Fruit fly (Drosophila melanogaster): ENCODE data around the gene Stt3A.

The Stt3A gene

dm6 chrX:21053849-21054581, at the start of gene Stt3A, which contains the start of gene bves (continued):
- TF ChIP-seq CG11456 (GFP tag; IDR thresholded peaks at IDR 0.05) (peak; percentile 95), CG3847 (GFP tag; IDR thresholded peaks at IDR 0.05) (peak; percentile 97), rib (GFP tag; IDR thresholded peaks at IDR 0.05) (peak; percentile 95), sna (GFP tag; IDR thresholded peaks at IDR 0.05; ENCODE audit: partially characterized antibody) (peak; percentile 75), ken (GFP tag; IDR thresholded peaks at IDR 0.05) (peak; percentile 98), D19B (GFP tag; optimal IDR thresholded peaks at IDR 0.05) (peak; percentile 92), row (GFP tag; IDR thresholded peaks at IDR 0.05) (peak; percentile 99), nau (GFP tag; optimal IDR thresholded peaks at IDR 0.05) (peak; percentile 98), Dp (GFP tag; optimal IDR thresholded peaks at IDR 0.05) (peak; percentile 30), HLH4C (GFP tag; IDR thresholded peaks at IDR 0.05; ENCODE audit: partially characterized antibody) (peak; percentile 62; the same call in 2 of the 3 replicates), zfh1 (GFP tag; IDR thresholded peaks at IDR 0.05) (peak; percentile 99), chif (GFP tag; optimal IDR thresholded peaks at IDR 0.05) (peak; percentile 99), Usf (GFP tag; optimal IDR thresholded peaks at IDR 0.05) (peak; percentile 96), Hr78 (GFP tag; optimal IDR thresholded peaks at IDR 0.05) (peak in 1 of 2 experiments; percentile 92), gsb-n (tag; optimal IDR thresholded peaks at IDR 0.05) (peak; percentile 99), CG3163 (GFP tag; optimal IDR thresholded peaks at IDR 0.05) (peak; percentile 92), CG7271 (tag; optimal IDR thresholded peaks at IDR 0.05) (peak; percentile 94), CG15011 (GFP tag; optimal IDR thresholded peaks at IDR 0.05) (peak; percentile 96), CG32772 (GFP tag; IDR thresholded peaks at IDR 0.05) (peak; percentile 96), CG14050 (GFP tag; IDR thresholded peaks at IDR 0.05) (peak; percentile 97), CG6254 (GFP tag; optimal IDR thresholded peaks at IDR 0.05) (peak; percentile 97), H15 (GFP tag; IDR thresholded peaks at IDR 0.05) (peak; percentile 93), CG12299 (tag; optimal IDR thresholded peaks at IDR 0.05) (peak; percentile 98), fd102C (GFP tag; optimal IDR thresholded peaks at IDR 0.05) (peak; percentile 93), CG8089 (GFP tag; optimal IDR thresholded peaks at IDR 0.05) (peak; percentile 98), CG8478 (optimal IDR thresholded peaks at IDR 0.05) (no peak), CG18011 (GFP tag; optimal IDR thresholded peaks at IDR 0.05) (peak; percentile 91), corto (GFP tag; optimal IDR thresholded peaks at IDR 0.05) (peak; percentile 97), CG1602 (GFP tag; optimal IDR thresholded peaks at IDR 0.05) (peak; percentile 97), trh (GFP tag; optimal IDR thresholded peaks at IDR 0.05) (peak; percentile 94), Ets65A (GFP tag) (peak; percentile 100), Xbp1 (GFP tag; optimal IDR thresholded peaks at IDR 0.05) (peak; percentile 98), Doc2 (GFP tag; IDR thresholded peaks at IDR 0.05) (peak; percentile 87), Hmr (GFP tag; optimal IDR thresholded peaks at IDR 0.05) (peak; percentile 99), CG17829 (tag; optimal IDR thresholded peaks at IDR 0.05) (peak; percentile 99), salm (tag; optimal IDR thresholded peaks at IDR 0.05) (peak; percentile 99), gem (tag; optimal IDR thresholded peaks at IDR 0.05) (peak; percentile 99), CG4820 (GFP tag; optimal IDR thresholded peaks at IDR 0.05) (peak; percentile 97), CG7786 (GFP tag; optimal IDR thresholded peaks at IDR 0.05) (peak; percentile 98), HmgZ (tag; optimal IDR thresholded peaks at IDR 0.05) (peak; percentile 98), Hand (GFP tag; optimal IDR thresholded peaks at IDR 0.05) (peak; percentile 99), gcm (GFP tag; optimal IDR thresholded peaks at IDR 0.05) (peak; percentile 99), CG12659 (GFP tag; optimal IDR thresholded peaks at IDR 0.05) (peak; percentile 99), tna (GFP tag; IDR thresholded peaks at IDR 0.05; ENCODE audit: partially characterized antibody) (peak; percentile 23; the same call in 1 of the 2 replicates), sc (optimal IDR thresholded peaks at IDR 0.05) (no peak), sc (GFP tag; optimal IDR thresholded peaks at IDR 0.05) (peak; percentile 97), ab (GFP tag; optimal IDR thresholded peaks at IDR 0.05) (peak; percentile 95), CG11560 (tag; IDR thresholded peaks at IDR 0.05) (peak; percentile 84), dmrt11E (tag; optimal IDR thresholded peaks at IDR 0.05) (peak; percentile 98)
